Worm (Caenorhabditis elegans): ENCODE data around the gene F16G10.3.

- TF ChIP-seq zag-1 (tag; optimal IDR thresholded peaks at IDR 0.05) (no peak), ceh-82 (tag; optimal IDR thresholded peaks at IDR 0.05) (no peak), nhr-11 (tag; optimal IDR thresholded peaks at IDR 0.05) (no peak), nhr-77 (tag; optimal IDR thresholded peaks at IDR 0.05) (no peak), ama-1 (optimal IDR thresholded peaks at IDR 0.05) (no peak), nhr-12 (tag; optimal IDR thresholded peaks at IDR 0.05) (no peak), blmp-1 (tag; optimal IDR thresholded peaks at IDR 0.05; ENCODE audit: insufficient read depth) (no peak), skn-1 (tag; optimal IDR thresholded peaks at IDR 0.05) (no peak), elt-1 (tag; optimal IDR thresholded peaks at IDR 0.05) (no peak), nhr-21 (tag; optimal IDR thresholded peaks at IDR 0.05) (no peak), nhr-6 (tag; optimal IDR thresholded peaks at IDR 0.05) (no peak), lin-13 (GFP tag; optimal IDR thresholded peaks at IDR 0.05) (no peak)
Observed at ce11 chrII:2353012-2353411, 19.2 kb upstream of the F16G10.3 start, which contains the start of gene F43C11.3.
